Worm (Caenorhabditis elegans): ENCODE results near the gene clec-151.

clec-151 gene

DNA sequence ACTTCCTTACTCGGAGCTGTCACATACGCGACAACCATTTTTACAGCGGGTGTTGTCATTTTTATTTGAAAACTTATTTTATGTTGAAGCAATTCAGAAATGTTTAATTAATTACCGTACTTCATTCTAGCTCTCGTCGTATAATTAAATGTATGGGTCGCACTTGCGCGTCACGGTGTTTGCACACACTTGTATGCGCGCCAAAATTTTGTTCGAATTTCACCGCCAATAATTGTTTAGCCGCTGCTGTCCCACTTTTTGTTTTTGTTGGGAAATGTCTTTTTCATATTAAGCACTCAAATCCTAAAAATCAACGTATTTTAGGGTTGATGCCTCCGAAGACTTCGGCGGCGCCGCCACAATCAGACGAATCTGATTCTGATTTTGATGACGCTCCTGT, 41.1 kb upstream of the clec-151 start, which contains the start of the genes F35G12.7 and smc-4 (continued):
- TF ChIP-seq sma-3 (GFP tag; optimal IDR thresholded peaks at IDR 0.05), result peak; percentile 7
- no peak for TF ChIP-seq unc-39 (tag; optimal IDR thresholded peaks at IDR 0.05)
- peak; percentile 54 for TF ChIP-seq sma-9 (GFP tag; optimal IDR thresholded peaks at IDR 0.05)
- no peak for TF ChIP-seq sma-9 (tag; optimal IDR thresholded peaks at IDR 0.05)
- TF ChIP-seq mab-5 (tag; optimal IDR thresholded peaks at IDR 0.05), result no peak
- no peak for TF ChIP-seq nhr-10 (tag; optimal IDR thresholded peaks at IDR 0.05)
- TF ChIP-seq egl-27 (tag; optimal IDR thresholded peaks at IDR 0.05), result no peak
- TF ChIP-seq nhr-21 (tag; optimal IDR thresholded peaks at IDR 0.05), result peak; percentile 29
- TF ChIP-seq lin-13 (GFP tag; optimal IDR thresholded peaks at IDR 0.05), result no peak
- TF ChIP-seq nhr-12 (tag; optimal IDR thresholded peaks at IDR 0.05), result no peak
- TF ChIP-seq zag-1 (tag; optimal IDR thresholded peaks at IDR 0.05), result no peak

DNA sequence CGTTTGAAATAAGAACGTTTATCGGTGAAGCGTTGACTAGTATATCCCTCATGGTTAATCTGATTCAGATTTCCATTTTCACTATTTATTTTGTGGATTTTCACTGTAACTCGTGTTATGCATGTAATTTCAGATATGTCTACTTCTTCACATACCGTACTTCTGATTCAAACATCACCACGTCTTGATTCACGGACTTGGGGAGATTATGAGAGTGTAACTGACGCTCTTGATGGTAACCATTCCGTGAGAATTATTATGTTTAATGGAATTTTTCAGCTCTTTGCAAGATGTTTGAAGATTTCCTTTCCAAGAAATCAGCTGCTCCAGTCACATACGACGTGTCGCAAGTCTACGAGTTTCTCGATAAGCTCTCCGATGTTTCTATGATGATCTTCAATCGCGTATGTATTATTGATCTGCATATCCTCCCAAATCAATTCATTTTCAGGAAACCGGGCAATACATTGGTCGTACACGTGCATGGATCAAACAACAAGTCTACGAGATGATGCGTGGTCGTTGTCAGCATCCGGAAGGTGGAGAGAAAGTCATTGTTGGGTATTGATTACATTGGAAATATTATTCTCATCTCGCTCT, 35.1 kb upstream of the clec-151 start, which contains the start of gene erh-2:
TSS of gene erh-2 (plus strand) at position 134 of the 600 bp plus-strand sequence.
- no peak for TF ChIP-seq ztf-1 (GFP tag; conservative IDR thresholded peaks at IDR 0.05)
- TF ChIP-seq Y55F3AM.14 (GFP tag; optimal IDR thresholded peaks at IDR 0.05), result no peak
- no peak for TF ChIP-seq fos-1 (tag; optimal IDR thresholded peaks at IDR 0.05)
- TF ChIP-seq dmd-4 (tag; optimal IDR thresholded peaks at IDR 0.05), result no peak
- TF ChIP-seq ceh-82 (tag; optimal IDR thresholded peaks at IDR 0.05), result no peak
- no peak for TF ChIP-seq unc-62 (GFP tag; optimal IDR thresholded peaks at IDR 0.05)
- no peak for TF ChIP-seq gmeb-1 (tag; optimal IDR thresholded peaks at IDR 0.05)
- TF ChIP-seq mab-5 (tag; optimal IDR thresholded peaks at IDR 0.05), result no peak
- no peak for TF ChIP-seq sem-4 (tag; optimal IDR thresholded peaks at IDR 0.05)
- no peak for TF ChIP-seq R02D3.7 (tag; optimal IDR thresholded peaks at IDR 0.05)
- no peak for TF ChIP-seq C34F6.9 (tag; optimal IDR thresholded peaks at IDR 0.05)
- no peak for TF ChIP-seq snpc-4 (tag; optimal IDR thresholded peaks at IDR 0.05)

DNA sequence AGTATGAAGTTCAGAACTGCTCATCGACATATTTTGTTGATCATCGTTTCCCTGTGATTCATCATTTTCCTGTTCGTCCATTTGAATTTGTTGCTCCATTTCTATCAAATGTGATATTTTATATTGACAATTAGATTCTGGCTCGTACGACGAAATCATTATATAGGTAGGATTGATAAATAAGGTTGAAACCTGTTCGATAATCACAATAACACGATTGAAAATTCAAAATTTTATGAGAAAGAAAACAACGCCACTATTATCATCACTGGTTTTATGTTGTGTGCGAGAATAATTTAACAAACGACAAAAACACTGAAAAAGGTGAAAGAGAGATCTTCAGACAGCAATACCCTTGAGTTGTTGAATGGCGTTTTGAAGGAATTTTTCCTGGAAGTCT, 33.9 kb upstream of the clec-151 start, which contains the start of gene apc-11:
TSS of gene apc-11 (minus strand) at position 101 of the 400 bp plus-strand sequence.
- TF ChIP-seq R02D3.7 (tag; optimal IDR thresholded peaks at IDR 0.05), result no peak
- no peak for TF ChIP-seq lsy-2 (tag; optimal IDR thresholded peaks at IDR 0.05)
- TF ChIP-seq mab-5 (tag; optimal IDR thresholded peaks at IDR 0.05), result no peak
- no peak for TF ChIP-seq ztf-4 (tag; optimal IDR thresholded peaks at IDR 0.05)
- no peak for TF ChIP-seq elt-1 (tag; optimal IDR thresholded peaks at IDR 0.05)

DNA sequence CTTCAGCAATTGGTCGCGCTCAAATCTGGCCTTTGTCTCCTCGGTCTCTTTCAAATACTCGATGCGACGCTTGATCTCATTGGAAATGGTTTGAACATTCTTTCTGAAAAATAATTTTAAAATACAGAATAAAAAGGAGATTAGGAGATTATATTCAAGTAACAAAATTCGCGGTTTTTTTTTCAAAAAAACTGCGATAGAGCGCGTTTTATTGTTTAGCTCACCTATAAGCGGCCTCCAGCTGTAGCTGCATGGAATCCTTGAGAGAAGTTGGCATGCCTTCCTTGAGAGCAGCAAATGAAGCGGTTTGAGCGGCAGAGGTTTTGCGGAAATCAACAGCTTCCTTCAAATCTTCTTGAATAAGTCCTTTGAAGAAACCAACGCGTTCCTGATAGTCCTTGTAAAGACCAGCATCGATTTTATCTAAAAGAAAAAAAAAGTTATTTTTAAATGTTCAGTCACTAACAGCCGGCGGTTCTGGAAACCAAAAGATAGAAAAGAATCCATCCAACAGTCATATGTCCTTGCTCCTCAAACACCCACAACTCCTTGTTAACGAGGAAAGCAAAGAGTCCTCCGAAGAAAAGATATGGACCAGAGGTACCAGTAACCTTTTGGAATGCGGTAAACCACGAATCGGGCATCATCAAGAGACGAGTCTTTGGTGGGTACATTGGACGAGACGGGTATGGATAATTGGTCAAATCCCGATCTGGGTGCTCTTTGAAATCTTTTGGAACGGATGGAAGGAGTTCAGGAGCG, 33.3 kb upstream of the clec-151 start:
- TF ChIP-seq ZK546.5 (tag; optimal IDR thresholded peaks at IDR 0.05) (no peak), zag-1 (tag; optimal IDR thresholded peaks at IDR 0.05) (no peak), sem-4 (tag; optimal IDR thresholded peaks at IDR 0.05) (no peak), nhr-25 (tag; optimal IDR thresholded peaks at IDR 0.05) (no peak), snpc-4 (tag; optimal IDR thresholded peaks at IDR 0.05) (no peak), ceh-82 (tag; optimal IDR thresholded peaks at IDR 0.05) (no peak), nhr-10 (tag; optimal IDR thresholded peaks at IDR 0.05) (no peak), elt-1 (tag; optimal IDR thresholded peaks at IDR 0.05) (no peak)

DNA sequence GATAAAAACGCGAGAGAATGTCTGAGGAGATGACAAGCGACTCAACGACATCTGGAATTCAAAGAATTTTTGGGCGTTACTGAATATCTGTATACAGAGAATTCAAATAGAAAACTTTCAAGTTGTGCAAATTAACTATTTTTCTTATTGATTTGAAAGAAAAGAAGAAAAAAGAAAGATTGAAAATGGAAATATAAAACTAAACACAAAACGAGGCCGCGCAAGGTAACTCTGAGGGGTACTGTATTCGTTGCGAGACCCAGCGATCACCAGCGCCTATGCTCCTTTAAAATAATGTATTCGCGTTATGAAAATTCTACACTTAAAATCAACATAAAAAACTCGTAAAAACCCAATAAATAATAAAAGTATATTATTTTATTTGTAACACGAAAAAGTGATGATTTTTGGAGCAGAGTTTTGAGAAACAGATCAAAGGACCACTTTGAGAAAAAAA, 32.5 kb upstream of the clec-151 start, which contains the start of gene asb-1:
TSS of gene asb-1 (minus strand) at position 51 of the 457 bp plus-strand sequence.
- TF ChIP-seq gmeb-1 (tag; optimal IDR thresholded peaks at IDR 0.05) (no peak), nhr-10 (tag; optimal IDR thresholded peaks at IDR 0.05) (no peak), Y55F3AM.14 (GFP tag; optimal IDR thresholded peaks at IDR 0.05) (no peak), unc-55 (GFP tag; optimal IDR thresholded peaks at IDR 0.05) (no peak), egl-27 (tag; optimal IDR thresholded peaks at IDR 0.05) (no peak), elt-1 (tag; optimal IDR thresholded peaks at IDR 0.05) (no peak), crh-2 (tag; optimal IDR thresholded peaks at IDR 0.05) (no peak), nhr-23 (tag; optimal IDR thresholded peaks at IDR 0.05) (no peak), unc-62 (GFP tag; optimal IDR thresholded peaks at IDR 0.05) (no peak), ceh-16 (tag; optimal IDR thresholded peaks at IDR 0.05) (no peak)

Measured in whole organism, L2 larva.